Worm (Caenorhabditis elegans) whole organism, L1 larva: ENCODE results near the gene F55C12.2.

Source experiments
- Y116A8C.19 ChIP-seq: sonication (generic microtip); optimal IDR thresholded peaks from 2 replicates; lab custom pipeline; 2016; ENCODE audit warnings: missing compliant biosample characterization, missing genetic modification characterization, borderline replicate concordance
- aha-1 ChIP-seq: fragments of 150-350 bp; optimal IDR thresholded peaks from 2 replicates; lab custom pipeline; 2014; ENCODE audit warnings: missing biosample characterization, missing genetic modification characterization
- blmp-1 ChIP-seq: fragments of 150-350 bp; optimal IDR thresholded peaks from 2 replicates; lab custom pipeline; 2014; ENCODE audit warnings: missing biosample characterization, missing genetic modification characterization
- ceh-8 ChIP-seq: fragments of 200-800 bp; sonication (Bioruptor generic); optimal IDR thresholded peaks from 2 replicates; lab custom pipeline; 2018; ENCODE audit warnings: mild to moderate bottlenecking, missing genetic modification characterization, moderate library complexity, missing compliant biosample characterization
- ceh-82 ChIP-seq, 3 experiments: fragments of 150-350 bp in 1 of 3; sonication (generic microtip) in 2 of 3; optimal IDR thresholded peaks; 2 replicates each; lab custom pipeline; 2014 to 2017; ENCODE audit warnings: missing biosample characterization in 3 of 3, missing genetic modification characterization in 3 of 3
- efl-1 ChIP-seq, 4 experiments: fragments of 150-350 bp; optimal IDR thresholded peaks in 3 of 4; peaks in 1 of 4; 1 replicate in 1 of 4; 2 replicates in 3 of 4; lab custom pipeline; 2014; ENCODE audit warnings: missing biosample characterization in 2 of 4, missing genetic modification characterization in 2 of 4, missing genetic modification reagents in 2 of 4
- fkh-10 ChIP-seq: sonication (generic microtip); optimal IDR thresholded peaks from 2 replicates; lab custom pipeline; 2017; ENCODE audit warnings: missing biosample characterization, missing genetic modification reagents, missing genetic modification characterization
- fkh-8 ChIP-seq: sonication (generic microtip); optimal IDR thresholded peaks from 2 replicates; lab custom pipeline; 2016; ENCODE audit warnings: mild to moderate bottlenecking, missing genetic modification characterization, missing compliant biosample characterization
- grh-1 ChIP-seq: fragments of 200-800 bp; sonication (Bioruptor generic); IDR thresholded peaks from 2 replicates; pipeline ENCODE4 v1.3.6; 2022; ENCODE audit warnings: missing genetic modification reagents, missing genetic modification characterization, missing compliant biosample characterization
- hlh-17 ChIP-seq: fragments of 200-800 bp; sonication (Bioruptor generic); optimal IDR thresholded peaks from 2 replicates; lab custom pipeline; 2018; ENCODE audit warnings: missing genetic modification characterization, mild to moderate bottlenecking, missing compliant biosample characterization, moderate library complexity, borderline replicate concordance
- hlh-4 ChIP-seq: sonication (generic microtip); optimal IDR thresholded peaks from 2 replicates; lab custom pipeline; 2016; ENCODE audit warnings: mild to moderate bottlenecking, missing genetic modification characterization, missing compliant biosample characterization
- hpl-2 ChIP-seq: fragments of 150-350 bp; optimal IDR thresholded peaks from 2 replicates; lab custom pipeline; 2014; ENCODE audit warnings: missing biosample characterization, missing genetic modification reagents, missing genetic modification characterization
- isw-1 ChIP-seq: fragments of 200-800 bp; sonication (Bioruptor generic); IDR thresholded peaks from 2 replicates; pipeline ENCODE4 v1.3.6; 2022; ENCODE audit warnings: missing genetic modification characterization, missing compliant biosample characterization
- jun-1 ChIP-seq: fragments of 150-350 bp; optimal IDR thresholded peaks from 2 replicates; lab custom pipeline; 2014; ENCODE audit warnings: missing biosample characterization, missing genetic modification reagents, missing genetic modification characterization
- lin-14 ChIP-seq: fragments of 200-800 bp; sonication (Bioruptor generic); optimal IDR thresholded peaks from 2 replicates; lab custom pipeline; 2018; ENCODE audit warnings: mild to moderate bottlenecking, missing genetic modification characterization, moderate library complexity, missing compliant biosample characterization
- lin-35 ChIP-seq, 2 experiments: fragments of 150-350 bp; optimal IDR thresholded peaks; 2 replicates each; lab custom pipeline; 2014; ENCODE audit warnings: missing biosample characterization in 2 of 2, missing genetic modification characterization in 2 of 2, missing genetic modification reagents in 2 of 2
- nhr-19 ChIP-seq: fragments of 200-800 bp; sonication (Bioruptor generic); conservative IDR thresholded peaks from 2 replicates; pipeline ENCODE4 v1.3.6; 2022; ENCODE audit warnings: missing genetic modification characterization, missing compliant biosample characterization
- nhr-20 ChIP-seq: sonication (generic microtip); optimal IDR thresholded peaks from 2 replicates; lab custom pipeline; 2016; ENCODE audit warnings: mild to moderate bottlenecking, missing genetic modification characterization, missing compliant biosample characterization
- nhr-28 ChIP-seq: fragments of 150-350 bp; optimal IDR thresholded peaks from 2 replicates; lab custom pipeline; 2014; ENCODE audit warnings: missing biosample characterization, missing genetic modification characterization
- nhr-47 ChIP-seq: sonication (generic microtip); optimal IDR thresholded peaks from 2 replicates; lab custom pipeline; 2016; ENCODE audit warnings: mild to moderate bottlenecking, missing genetic modification characterization, moderate library complexity, missing compliant biosample characterization
- nhr-71 ChIP-seq: sonication (generic microtip); optimal IDR thresholded peaks from 2 replicates; lab custom pipeline; 2016; ENCODE audit warnings: mild to moderate bottlenecking, missing genetic modification characterization, moderate library complexity, missing compliant biosample characterization
- nhr-76 ChIP-seq: sonication (generic microtip); optimal IDR thresholded peaks from 2 replicates; lab custom pipeline; 2017; ENCODE audit warnings: missing biosample characterization, missing genetic modification characterization
- nhr-84 ChIP-seq: sonication (generic microtip); optimal IDR thresholded peaks from 2 replicates; lab custom pipeline; 2017; ENCODE audit warnings: missing biosample characterization, missing genetic modification characterization
- nhr-90 ChIP-seq: sonication (generic microtip); optimal IDR thresholded peaks from 2 replicates; lab custom pipeline; 2016; ENCODE audit warnings: mild to moderate bottlenecking, missing genetic modification characterization, missing compliant biosample characterization; ENCODE audit not compliant: poor library complexity
- pqm-1 ChIP-seq: sonication (generic microtip); optimal IDR thresholded peaks from 3 replicates; lab custom pipeline; 2017; ENCODE audit warnings: missing biosample characterization, missing genetic modification characterization
- rnt-1 ChIP-seq: sonication (generic microtip); optimal IDR thresholded peaks from 2 replicates; lab custom pipeline; 2016; ENCODE audit warnings: mild to moderate bottlenecking, missing genetic modification characterization, moderate library complexity, missing compliant biosample characterization
- sox-4 ChIP-seq: sonication (generic microtip); optimal IDR thresholded peaks from 2 replicates; lab custom pipeline; 2016; ENCODE audit warnings: missing genetic modification characterization, missing compliant biosample characterization
- sptf-1 ChIP-seq: fragments of 150-350 bp; optimal IDR thresholded peaks from 2 replicates; lab custom pipeline; 2014; ENCODE audit warnings: missing biosample characterization, missing genetic modification characterization
- swsn-7 ChIP-seq: sonication (generic microtip); optimal IDR thresholded peaks from 2 replicates; lab custom pipeline; 2016; ENCODE audit warnings: missing genetic modification characterization, missing compliant biosample characterization
- unc-130 ChIP-seq: fragments of 150-350 bp; optimal IDR thresholded peaks from 2 replicates; lab custom pipeline; 2017; ENCODE audit warnings: missing biosample characterization, missing genetic modification characterization, inconsistent platforms
- unc-30 ChIP-seq: sonication (generic microtip); optimal IDR thresholded peaks from 2 replicates; lab custom pipeline; 2017; ENCODE audit warnings: missing biosample characterization, missing genetic modification characterization
- xbp-1 ChIP-seq: sonication (generic microtip); optimal IDR thresholded peaks from 2 replicates; lab custom pipeline; 2016; ENCODE audit warnings: missing genetic modification characterization, missing compliant biosample characterization
- ztf-11 ChIP-seq, 2 experiments: sonication (generic microtip); optimal IDR thresholded peaks; 2 replicates each; lab custom pipeline; 2016 to 2017; ENCODE audit warnings: missing genetic modification characterization in 2 of 2, missing biosample characterization in 1 of 2, missing compliant biosample characterization in 1 of 2
- ztf-4 ChIP-seq: fragments of 150-350 bp; optimal IDR thresholded peaks from 2 replicates; lab custom pipeline; 2014; ENCODE audit warnings: missing biosample characterization, missing genetic modification characterization

F55C12.2 gene

DNA sequence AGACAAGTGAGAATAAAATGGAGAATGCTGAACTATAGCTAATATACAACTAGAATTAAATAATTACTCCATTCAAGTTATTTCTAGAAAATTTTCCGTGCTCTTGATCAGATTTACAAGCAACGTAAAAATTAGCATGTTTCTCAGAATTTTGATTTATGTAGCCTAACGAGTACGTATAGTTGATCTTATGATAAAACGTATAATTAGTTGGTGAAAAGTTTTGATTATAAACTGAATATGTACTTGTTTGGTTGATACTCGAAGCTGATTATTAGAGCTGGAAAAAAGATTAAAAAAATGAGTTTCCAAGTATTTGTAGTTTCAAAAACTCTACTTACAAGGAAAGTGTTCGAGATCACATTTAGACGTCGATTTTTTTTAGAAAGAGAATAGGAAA, 19.9 kb downstream of the F55C12.2 start (continued):
- TF ChIP-seq fkh-10 (GFP tag; lab: Kevin White, UChicago) (no peak), hlh-17 (GFP tag; lab: Kevin White, UChicago) (no peak), isw-1 (GFP tag; lab: Robert Waterston, UW) (no peak)

DNA sequence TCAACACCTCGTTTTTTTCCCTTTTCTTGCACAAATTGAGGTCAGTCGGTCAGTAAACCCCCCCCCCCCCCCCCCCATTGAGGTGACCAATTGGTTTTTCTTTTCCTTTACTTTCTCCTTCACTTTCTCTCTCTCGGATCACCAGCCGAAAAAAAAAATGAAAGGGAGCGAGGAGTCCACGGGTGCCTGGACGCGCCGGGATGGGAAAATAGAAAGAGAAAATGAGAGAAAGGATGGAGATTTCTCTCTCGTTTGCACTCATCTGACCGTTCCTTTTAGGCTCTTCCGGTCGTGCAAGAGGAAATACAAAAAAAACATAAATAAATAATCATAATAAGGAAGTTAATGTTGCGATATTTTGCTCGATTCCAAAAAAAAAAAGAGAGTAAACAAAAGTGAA, 22.5 kb downstream of the F55C12.2 start:
- peak; percentile 100 for TF ChIP-seq blmp-1
- TF ChIP-seq hlh-4 (tag; lab: Kevin White, UChicago) = no peak

DNA sequence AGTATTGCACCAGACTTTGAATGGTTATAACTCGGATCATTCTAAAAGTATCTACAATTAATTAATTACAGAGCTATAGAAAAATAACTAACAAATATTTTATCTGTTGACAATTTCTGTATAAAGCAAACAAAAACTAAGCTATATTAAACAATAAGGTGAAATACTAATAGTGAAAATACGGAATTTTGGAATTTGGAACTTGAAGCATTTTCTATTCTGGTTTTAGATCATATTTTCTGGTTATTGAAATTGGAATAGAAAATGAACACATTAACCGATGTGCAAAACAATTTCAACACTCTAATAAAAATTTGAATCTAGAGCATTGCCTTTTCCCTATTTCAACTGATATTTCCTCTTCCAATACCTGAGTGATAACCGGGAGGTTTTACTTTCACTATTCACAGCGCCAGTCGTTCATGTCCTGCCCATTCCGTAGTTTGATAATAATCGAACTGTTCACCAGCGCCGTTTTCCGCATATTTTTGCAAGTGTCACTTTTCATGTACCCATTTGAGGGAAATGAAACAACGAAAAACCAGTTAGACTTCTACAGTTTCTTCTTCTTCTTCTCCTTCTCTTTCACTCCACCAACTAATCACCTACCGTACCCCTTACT, 23.4 kb downstream of the F55C12.2 start:
- TF ChIP-seq pqm-1 (tag; lab: Kevin White, UChicago) (no peak), blmp-1 (peak; percentile 55), fkh-8 (no peak)

DNA sequence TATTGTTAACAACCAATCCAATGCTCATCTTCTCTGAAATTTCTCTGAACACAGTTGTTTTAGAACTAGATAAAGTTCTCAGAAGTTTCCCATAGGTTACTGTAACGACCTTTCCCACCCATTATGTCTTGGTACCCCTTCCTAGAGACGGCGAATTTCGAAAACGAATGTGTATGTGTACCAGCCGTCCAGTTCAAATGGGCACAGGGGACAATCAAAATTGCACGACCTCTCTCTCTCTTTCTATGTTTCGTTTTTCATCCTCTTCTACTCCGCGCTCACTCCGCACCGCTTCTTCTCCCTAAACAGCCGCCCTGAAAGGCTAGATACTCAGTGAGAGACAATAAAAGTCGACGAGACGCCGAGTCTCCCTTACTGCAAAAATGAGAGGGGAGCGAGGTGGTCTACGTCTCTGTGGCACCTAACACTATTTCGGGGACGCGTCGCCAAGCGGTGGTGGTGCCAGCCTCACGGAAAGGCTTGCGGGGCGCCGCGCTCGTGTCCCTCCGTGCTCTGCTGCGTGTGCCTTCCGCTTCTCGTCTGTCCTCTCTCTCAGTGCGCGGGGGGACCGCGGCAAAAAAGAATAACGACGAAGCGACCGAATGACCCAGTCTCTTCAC, 24.9 kb downstream of the F55C12.2 start:
- TF ChIP-seq nhr-28 (tag; lab: Kevin White, UChicago) = no peak
- peak; percentile 66 for TF ChIP-seq blmp-1
- no peak for TF ChIP-seq nhr-71 (tag; lab: Kevin White, UChicago)
- TF ChIP-seq ztf-4 (tag; lab: Kevin White, UChicago) = peak; percentile 58
- TF ChIP-seq aha-1 (tag; lab: Kevin White, UChicago) = no peak
- no peak for TF ChIP-seq efl-1 (optimal IDR thresholded peaks at IDR 0.05; lab: Kevin White, UChicago)
- peak in 1 of 2 experiments; percentile 71 for TF ChIP-seq efl-1 (GFP tag; optimal IDR thresholded peaks at IDR 0.05 in 1 of 2; lab: Kevin White, UChicago)
- peak; percentile 21 for TF ChIP-seq lin-14
- TF ChIP-seq ceh-82 (tag; optimal IDR thresholded peaks at IDR 0.05; lab: Kevin White, UChicago) = peak in 1 of 3 experiments; percentile 7
- peak; percentile 23 for TF ChIP-seq jun-1 (tag; lab: Kevin White, UChicago)
- TF ChIP-seq ceh-8 = peak; percentile 68
- TF ChIP-seq nhr-90 (tag; lab: Kevin White, UChicago) = no peak
- peak in 1 of 2 experiments; percentile 12 for TF ChIP-seq ztf-11 (tag; optimal IDR thresholded peaks at IDR 0.05; lab: Kevin White, UChicago)
- TF ChIP-seq Y116A8C.19 (tag; lab: Kevin White, UChicago) = no peak
- no peak for TF ChIP-seq xbp-1
- TF ChIP-seq nhr-20 = no peak
- peak; percentile 12 for TF ChIP-seq nhr-47 (tag; lab: Kevin White, UChicago)
- no peak for TF ChIP-seq hpl-2 (GFP tag; lab: Kevin White, UChicago)
- TF ChIP-seq sptf-1 = no peak
- no peak for TF ChIP-seq grh-1
- peak; percentile 2 for TF ChIP-seq swsn-7 (tag; lab: Kevin White, UChicago)
- peak; percentile 20 for TF ChIP-seq rnt-1

DNA sequence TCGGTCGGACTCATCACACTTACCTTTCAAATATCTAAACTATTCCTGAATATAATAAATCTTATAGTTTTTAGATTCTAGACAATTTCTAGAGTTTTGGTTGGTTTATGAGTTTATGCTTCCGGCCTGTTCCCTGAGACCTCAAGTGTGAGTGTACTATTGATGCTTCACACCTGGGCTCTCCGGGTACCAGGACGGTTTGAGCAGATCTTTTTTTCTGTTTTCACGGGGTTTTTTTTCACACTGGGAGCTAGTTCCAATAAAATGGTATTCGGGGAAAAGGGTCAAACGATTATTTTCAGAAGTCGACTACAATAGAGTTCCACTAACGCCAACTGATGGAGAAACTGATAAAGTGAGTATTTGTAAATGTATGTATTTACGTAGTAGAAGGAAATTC, 25.5 kb downstream of the F55C12.2 start:
- no peak for TF ChIP-seq unc-30 (tag; lab: Kevin White, UChicago)
- TF ChIP-seq sox-4 = no peak
- no peak for TF ChIP-seq nhr-47 (tag; lab: Kevin White, UChicago)
- TF ChIP-seq ceh-82 (tag; optimal IDR thresholded peaks at IDR 0.05; lab: Kevin White, UChicago) = no peak
- no peak for TF ChIP-seq nhr-19 (GFP tag; lab: Robert Waterston, UW)
- TF ChIP-seq lin-35 (GFP tag; optimal IDR thresholded peaks at IDR 0.05; lab: Kevin White, UChicago) = no peak
- no peak for TF ChIP-seq fkh-8
- TF ChIP-seq nhr-76 (tag; lab: Kevin White, UChicago) = no peak
- TF ChIP-seq unc-130 (tag; lab: Kevin White, UChicago) = no peak
- no peak for TF ChIP-seq nhr-84 (tag; lab: Kevin White, UChicago)
